Fruit fly (Drosophila melanogaster) whole organism, embryonic: ENCODE measurements around the gene usp.

Experiments
- Ada2b ChIP-seq: fragments of 200-800 bp; sonication (Bioruptor generic); IDR thresholded peaks from 2 replicates; pipeline ENCODE4 v1.3.6; 2022; ENCODE audit warnings: missing biosample characterization, missing genetic modification characterization
- Atf-2 ChIP-seq: fragments of 200-800 bp; sonication (Bioruptor generic); optimal IDR thresholded peaks from 2 replicates; lab custom pipeline; 2016; ENCODE audit warnings: missing biosample characterization, missing genetic modification characterization
- CG11456 ChIP-seq: fragments of 200-800 bp; sonication (Bioruptor generic); IDR thresholded peaks from 3 replicates; pipeline ENCODE4 v1.3.6; 2022; ENCODE audit warnings: missing biosample characterization, missing genetic modification characterization
- CG11695 ChIP-seq: fragments of 200-800 bp; sonication (Bioruptor generic); IDR thresholded peaks from 3 replicates; pipeline ENCODE4 v1.3.6; 2022; ENCODE audit warnings: missing biosample characterization, missing genetic modification characterization
- CG12071 ChIP-seq: fragments of 200-800 bp; sonication (Bioruptor generic); optimal IDR thresholded peaks from 3 replicates; lab custom pipeline; 2018; ENCODE audit warnings: missing biosample characterization, mild to moderate bottlenecking, missing genetic modification characterization
- CG12391 ChIP-seq: fragments of 200-800 bp; sonication (Bioruptor generic); optimal IDR thresholded peaks from 3 replicates; lab custom pipeline; 2018; ENCODE audit warnings: missing biosample characterization, mild to moderate bottlenecking, missing genetic modification characterization, moderate library complexity
- CG13123 ChIP-seq: fragments of 200-800 bp; sonication (Bioruptor generic); optimal IDR thresholded peaks from 2 replicates; lab custom pipeline; 2016; ENCODE audit warnings: missing biosample characterization, missing genetic modification characterization
- CG13775 ChIP-seq: fragments of 200-800 bp; sonication (Bioruptor generic); optimal IDR thresholded peaks from 3 replicates; lab custom pipeline; 2017; ENCODE audit warnings: missing biosample characterization, mild to moderate bottlenecking, missing genetic modification characterization
- CG14710 ChIP-seq: fragments of 200-800 bp; sonication (Bioruptor generic); optimal IDR thresholded peaks from 3 replicates; lab custom pipeline; 2019; ENCODE audit warnings: missing biosample characterization, mild to moderate bottlenecking, missing genetic modification characterization, moderate library complexity
- CG15073 ChIP-seq: fragments of 200-800 bp; sonication (Bioruptor generic); optimal IDR thresholded peaks from 2 replicates; lab custom pipeline; 2016; ENCODE audit warnings: missing biosample characterization, missing genetic modification characterization
- CG15696 ChIP-seq: fragments of 200-800 bp; sonication (Bioruptor generic); optimal IDR thresholded peaks from 2 replicates; lab custom pipeline; 2019; ENCODE audit warnings: missing biosample characterization, mild to moderate bottlenecking, missing genetic modification characterization, moderate library complexity
- CG16863 ChIP-seq: fragments of 200-800 bp; sonication (Bioruptor generic); optimal IDR thresholded peaks from 3 replicates; lab custom pipeline; 2016; ENCODE audit warnings: missing biosample characterization, missing genetic modification characterization
- CG17359 ChIP-seq: fragments of 200-800 bp; sonication (Bioruptor generic); optimal IDR thresholded peaks from 3 replicates; lab custom pipeline; 2018; ENCODE audit warnings: missing biosample characterization, mild to moderate bottlenecking, missing genetic modification characterization, moderate library complexity
- CG17802 ChIP-seq: fragments of 200-800 bp; sonication (Bioruptor generic); optimal IDR thresholded peaks from 2 replicates; lab custom pipeline; 2018; ENCODE audit warnings: missing biosample characterization, mild to moderate bottlenecking, missing genetic modification characterization, moderate library complexity
- CG17912 ChIP-seq: fragments of 200-800 bp; sonication (Bioruptor generic); optimal IDR thresholded peaks from 2 replicates; lab custom pipeline; 2018; ENCODE audit warnings: missing biosample characterization, mild to moderate bottlenecking, missing genetic modification characterization
- CG1832 ChIP-seq: fragments of 200-800 bp; sonication (Bioruptor generic); optimal IDR thresholded peaks from 2 replicates; lab custom pipeline; 2017; ENCODE audit warnings: missing biosample characterization, mild to moderate bottlenecking, missing genetic modification characterization, inconsistent platforms
- CG18619 ChIP-seq: fragments of 200-800 bp; sonication (Bioruptor generic); optimal IDR thresholded peaks from 3 replicates; lab custom pipeline; 2017; ENCODE audit warnings: missing biosample characterization, mild to moderate bottlenecking, missing genetic modification characterization
- CG34224 ChIP-seq: fragments of 200-800 bp; sonication (Bioruptor generic); IDR thresholded peaks from 3 replicates; pipeline ENCODE4 v1.3.6; 2022; ENCODE audit warnings: missing biosample characterization, missing genetic modification characterization; ENCODE audit not compliant: partially characterized antibody
- CG42726 ChIP-seq: fragments of 200-800 bp; sonication (Bioruptor generic); IDR thresholded peaks from 2 replicates; pipeline ENCODE4 v1.3.6; 2022; ENCODE audit warnings: missing biosample characterization, missing genetic modification characterization; ENCODE audit not compliant: partially characterized antibody
- CG4730 ChIP-seq: fragments of 200-800 bp; sonication (Bioruptor generic); IDR thresholded peaks from 2 replicates; pipeline ENCODE4 v1.3.6; 2022; ENCODE audit warnings: missing biosample characterization, missing genetic modification characterization
- CG5953 ChIP-seq: fragments of 200-800 bp; sonication (Bioruptor generic); IDR thresholded peaks from 2 replicates; pipeline ENCODE4 v1.3.6; 2022; ENCODE audit warnings: missing biosample characterization, missing genetic modification characterization
- CG7372 ChIP-seq: fragments of 200-800 bp; sonication (Bioruptor generic); IDR thresholded peaks from 2 replicates; pipeline ENCODE4 v1.3.6; 2022; ENCODE audit warnings: missing biosample characterization, missing genetic modification characterization
- CG7839 ChIP-seq: fragments of 200-800 bp; sonication (Bioruptor generic); optimal IDR thresholded peaks from 3 replicates; lab custom pipeline; 2018; ENCODE audit warnings: missing biosample characterization, mild to moderate bottlenecking, missing genetic modification characterization, moderate library complexity
- CG8281 ChIP-seq: fragments of 200-800 bp; sonication (Bioruptor generic); optimal IDR thresholded peaks from 2 replicates; lab custom pipeline; 2018; ENCODE audit warnings: missing biosample characterization, mild to moderate bottlenecking, missing genetic modification characterization, moderate library complexity
- CG8388 ChIP-seq: fragments of 200-800 bp; sonication (Bioruptor generic); optimal IDR thresholded peaks from 2 replicates; lab custom pipeline; 2019; ENCODE audit warnings: missing biosample characterization, mild to moderate bottlenecking, missing genetic modification characterization, moderate library complexity
- CG8924 ChIP-seq: fragments of 200-800 bp; optimal IDR thresholded peaks from 3 replicates; lab custom pipeline; 2019; ENCODE audit warnings: missing biosample characterization, mild to moderate bottlenecking, missing genetic modification characterization, moderate library complexity
- CG9817 ChIP-seq: fragments of 200-800 bp; sonication (Bioruptor generic); optimal IDR thresholded peaks from 2 replicates; lab custom pipeline; 2018; ENCODE audit warnings: missing biosample characterization, mild to moderate bottlenecking, missing genetic modification characterization, moderate library complexity
- CoRest ChIP-seq: fragments of 200-800 bp; sonication (Bioruptor generic); optimal IDR thresholded peaks from 3 replicates; lab custom pipeline; 2018; ENCODE audit warnings: missing biosample characterization, mild to moderate bottlenecking, missing genetic modification characterization, moderate library complexity
- D ChIP-seq, 2 experiments: fragments of 200-800 bp in 1 of 2; fragments of >200 bp in 1 of 2; sonication (Bioruptor generic) in 1 of 2; optimal IDR thresholded peaks; 2 replicates in 1 of 2; 3 replicates in 1 of 2; lab custom pipeline; 2017; ENCODE audit warnings: mild to moderate bottlenecking in 1 of 2, missing biosample characterization in 1 of 2, missing genetic modification characterization in 1 of 2, missing genetic modification reagents in 1 of 2
- Dfd ChIP-seq, 2 experiments: fragments of >200 bp; optimal IDR thresholded peaks; 2 replicates each; lab custom pipeline; 2017; ENCODE audit warnings: missing biosample characterization in 2 of 2, missing genetic modification characterization in 2 of 2
- Dll ChIP-seq: fragments of 200-800 bp; sonication (Bioruptor generic); IDR thresholded peaks from 4 replicates; pipeline ENCODE4 v1.3.6; 2022; ENCODE audit warnings: missing biosample characterization, missing genetic modification characterization; ENCODE audit not compliant: partially characterized antibody
- Ets65A ChIP-seq: fragments of 200-800 bp; sonication (Bioruptor generic); peaks from one replicate; lab custom pipeline; 2016; ENCODE audit warnings: missing biosample characterization, missing genetic modification characterization
- Fer1 ChIP-seq: fragments of 200-800 bp; sonication (Bioruptor generic); optimal IDR thresholded peaks from 2 replicates; lab custom pipeline; 2017; ENCODE audit warnings: missing biosample characterization, mild to moderate bottlenecking, missing genetic modification characterization
- HLH4C ChIP-seq: fragments of 200-800 bp; sonication (Bioruptor generic); IDR thresholded peaks from 3 replicates; pipeline ENCODE4 v1.3.6; 2022; ENCODE audit warnings: missing biosample characterization, missing genetic modification characterization; ENCODE audit not compliant: partially characterized antibody
- Rfx ChIP-seq: fragments of 200-800 bp; sonication (Bioruptor generic); IDR thresholded peaks from 2 replicates; pipeline ENCODE4 v1.3.6; 2022; ENCODE audit warnings: missing biosample characterization, missing genetic modification characterization
- Six4 ChIP-seq: fragments of 200-800 bp; sonication (Bioruptor generic); optimal IDR thresholded peaks from 2 replicates; lab custom pipeline; 2016; ENCODE audit warnings: missing biosample characterization, missing genetic modification characterization
- Spps ChIP-seq: fragments of 200-800 bp; sonication (Bioruptor generic); optimal IDR thresholded peaks from 2 replicates; lab custom pipeline; 2018; ENCODE audit warnings: missing biosample characterization, mild to moderate bottlenecking, missing genetic modification characterization
- Sry-β ChIP-seq: fragments of 200-800 bp; sonication (Bioruptor generic); optimal IDR thresholded peaks from 2 replicates; lab custom pipeline; 2018; ENCODE audit warnings: missing biosample characterization, mild to moderate bottlenecking, missing genetic modification characterization, moderate library complexity
- Trl ChIP-seq, 3 experiments: fragments of >200 bp in 2 of 3; fragments of 200-800 bp in 1 of 3; sonication (Bioruptor generic) in 1 of 3; optimal IDR thresholded peaks; 2 replicates in 1 of 3; 3 replicates in 2 of 3; lab custom pipeline; 2016 to 2017; ENCODE audit warnings: missing biosample characterization in 1 of 3, missing genetic modification characterization in 1 of 3
- ab ChIP-seq: fragments of 200-800 bp; sonication (Bioruptor generic); optimal IDR thresholded peaks from 2 replicates; lab custom pipeline; 2016; ENCODE audit warnings: missing biosample characterization, missing genetic modification characterization
- ase ChIP-seq: fragments of 200-800 bp; sonication (Bioruptor generic); IDR thresholded peaks from 3 replicates; pipeline ENCODE4 v1.3.6; 2022; ENCODE audit warnings: missing biosample characterization, missing genetic modification characterization
- cato ChIP-seq: fragments of 200-800 bp; sonication (Bioruptor generic); optimal IDR thresholded peaks from 2 replicates; lab custom pipeline; 2016; ENCODE audit warnings: missing biosample characterization, missing genetic modification characterization, borderline replicate concordance
- h ChIP-seq: fragments of >200 bp; optimal IDR thresholded peaks from 2 replicates; lab custom pipeline; 2017
- jing ChIP-seq: fragments of 200-800 bp; sonication (Bioruptor generic); optimal IDR thresholded peaks from 2 replicates; lab custom pipeline; 2018; ENCODE audit warnings: missing biosample characterization, mild to moderate bottlenecking, missing genetic modification characterization
- lmd ChIP-seq: fragments of 200-800 bp; sonication (Bioruptor generic); IDR thresholded peaks from 2 replicates; pipeline ENCODE4 v1.3.6; 2022; ENCODE audit warnings: missing biosample characterization, missing genetic modification characterization
- mld ChIP-seq: fragments of 200-800 bp; sonication (Bioruptor generic); IDR thresholded peaks from 3 replicates; pipeline ENCODE4 v1.3.6; 2022; ENCODE audit warnings: missing biosample characterization, missing genetic modification characterization; ENCODE audit not compliant: partially characterized antibody
- org-1 ChIP-seq: fragments of 200-800 bp; sonication (Bioruptor generic); optimal IDR thresholded peaks from 2 replicates; lab custom pipeline; 2017; ENCODE audit warnings: missing biosample characterization, missing genetic modification characterization
- ro ChIP-seq: fragments of 200-800 bp; sonication (Bioruptor generic); IDR thresholded peaks from 2 replicates; pipeline ENCODE4 v1.3.6; 2022; ENCODE audit warnings: missing biosample characterization, missing genetic modification characterization
- tin ChIP-seq: fragments of 200-800 bp; sonication (Bioruptor generic); optimal IDR thresholded peaks from 3 replicates; lab custom pipeline; 2016; ENCODE audit warnings: missing biosample characterization, missing genetic modification characterization
- wdn ChIP-seq: fragments of 200-800 bp; sonication (Bioruptor generic); IDR thresholded peaks from 2 replicates; pipeline ENCODE4 v1.3.6; 2022; ENCODE audit warnings: missing biosample characterization, missing genetic modification characterization

Gene usp

dm6 chrX:2061119-2061518 is 19.0 kb upstream of the usp start (continued):
- TF ChIP-seq CG7372 (GFP tag; lab: Robert Waterston, UW) (0 out of 2 replicates have a peak, but pooled peaks have one; percentile 31), CG11695 (0 out of 3 replicates have a peak, but pooled peaks have one; percentile 21), ab (GFP tag; lab: Kevin White, UChicago) (no peak), tin (no peak), Six4 (GFP tag; lab: Kevin White, UChicago) (peak; percentile 2), CG17912 (GFP tag; lab: Kevin White, UChicago) (peak; percentile 12), Sry-β (GFP tag; lab: Kevin White, UChicago) (peak; percentile 93), Fer1 (GFP tag; lab: Kevin White, UChicago) (peak; percentile 61), CG14710 (tag; lab: Kevin White, UChicago) (peak; percentile 55), D (optimal IDR thresholded peaks at IDR 0.05; lab: Kevin White, UChicago) (no peak), D (GFP tag; optimal IDR thresholded peaks at IDR 0.05; lab: Kevin White, UChicago) (peak; percentile 24), ase (no peak), lmd (GFP tag; lab: Robert Waterston, UW) (0 out of 2 replicates have a peak, but pooled peaks have one; percentile 18), CG8924 (tag; lab: Kevin White, UChicago) (peak; percentile 40), cato (GFP tag; lab: Kevin White, UChicago) (no peak), Ada2b (no peak), CG11456 (GFP tag; lab: Robert Waterston, UW) (no peak), CG18619 (GFP tag; lab: Kevin White, UChicago) (peak; percentile 34), jing (GFP tag; lab: Kevin White, UChicago) (no peak), CG13775 (GFP tag; lab: Kevin White, UChicago) (peak; percentile 38), CG5953 (GFP tag; lab: Robert Waterston, UW) (no peak), HLH4C (GFP tag; lab: Robert Waterston, UW) (no peak), Dll (GFP tag; lab: Robert Waterston, UW) (no peak), CG17359 (tag; lab: Kevin White, UChicago) (peak; percentile 49), CoRest (tag; lab: Kevin White, UChicago) (peak; percentile 65), CG8281 (tag; lab: Kevin White, UChicago) (no peak), CG17802 (tag; lab: Kevin White, UChicago) (no peak), wdn (GFP tag; lab: Robert Waterston, UW) (no peak), CG16863 (peak; percentile 18), CG42726 (no peak), Ets65A (GFP tag; lab: Kevin White, UChicago) (peak; percentile 93), Trl (optimal IDR thresholded peaks at IDR 0.05; lab: Kevin White, UChicago) (no peak), Trl (GFP tag; optimal IDR thresholded peaks at IDR 0.05; lab: Kevin White, UChicago) (peak; percentile 17), CG9817 (tag; lab: Kevin White, UChicago) (peak; percentile 24), Atf-2 (GFP tag; lab: Kevin White, UChicago) (no peak), ro (GFP tag; lab: Robert Waterston, UW) (no peak), CG8388 (GFP tag; lab: Kevin White, UChicago) (peak; percentile 23), org-1 (GFP tag; lab: Kevin White, UChicago) (no peak), CG15073 (GFP tag; lab: Kevin White, UChicago) (no peak), CG1832 (GFP tag; lab: Kevin White, UChicago) (no peak), Rfx (GFP tag; lab: Robert Waterston, UW) (peak; percentile 32; the same call in 1 of the 2 replicates), CG13123 (GFP tag; lab: Kevin White, UChicago) (no peak), CG12071 (GFP tag; lab: Kevin White, UChicago) (peak; percentile 46), CG34224 (no peak), CG12391 (peak; percentile 52), mld (no peak), CG7839 (tag; lab: Kevin White, UChicago) (peak; percentile 51), h (lab: Kevin White, UChicago) (no peak), Dfd (GFP tag; optimal IDR thresholded peaks at IDR 0.05; lab: Kevin White, UChicago) (no peak), Spps (no peak), CG15696 (tag; lab: Kevin White, UChicago) (peak; percentile 20), CG4730 (GFP tag; lab: Robert Waterston, UW) (no peak)
